Worm (Caenorhabditis elegans) whole organism, midembryonic: ENCODE results near the gene F20E11.18.

ENCODE experiments used
- T22C8.4 ChIP-seq: fragments of 200-800 bp; sonication (Bioruptor generic); IDR thresholded peaks from 2 replicates; pipeline ENCODE4 v1.3.6; 2022; ENCODE audit warnings: missing genetic modification characterization, missing compliant biosample characterization
- cog-1 ChIP-seq: sonication (generic microtip); optimal IDR thresholded peaks from 2 replicates; lab custom pipeline; 2016; ENCODE audit warnings: missing genetic modification characterization, missing compliant biosample characterization
- flt-1 ChIP-seq: fragments of 200-800 bp; sonication (Bioruptor generic); IDR thresholded peaks from 2 replicates; pipeline ENCODE4 v1.3.6; 2022; ENCODE audit warnings: missing genetic modification characterization, missing compliant biosample characterization
- klf-2 ChIP-seq: fragments of 200-800 bp; sonication (Bioruptor generic); conservative IDR thresholded peaks from 2 replicates; pipeline ENCODE4 v1.3.6; 2022; ENCODE audit warnings: missing genetic modification reagents, missing genetic modification characterization, missing compliant biosample characterization
- med-1 ChIP-seq: sonication (generic microtip); optimal IDR thresholded peaks from 2 replicates; lab custom pipeline; 2017; ENCODE audit warnings: missing genetic modification characterization, mild to moderate bottlenecking, missing compliant biosample characterization, antibody characterized with exemption, missing genetic modification reagents; ENCODE audit not compliant: insufficient read depth
- ref-1 ChIP-seq: fragments of 200-800 bp; sonication (Bioruptor generic); conservative IDR thresholded peaks from 2 replicates; pipeline ENCODE4 v1.3.6; 2022; ENCODE audit warnings: missing genetic modification reagents, missing genetic modification characterization, missing compliant biosample characterization
- tab-1 ChIP-seq: fragments of 200-800 bp; sonication (Bioruptor generic); IDR thresholded peaks from 2 replicates; pipeline ENCODE4 v1.3.6; 2022; ENCODE audit warnings: missing genetic modification characterization, missing compliant biosample characterization
- ztf-23 ChIP-seq: fragments of 200-800 bp; sonication (Bioruptor generic); IDR thresholded peaks from 2 replicates; pipeline ENCODE4 v1.3.6; 2022; ENCODE audit warnings: missing genetic modification reagents, missing genetic modification characterization, missing compliant biosample characterization
- ztf-29 ChIP-seq: fragments of 200-800 bp; sonication (Bioruptor generic); IDR thresholded peaks from 2 replicates; pipeline ENCODE4 v1.3.6; 2022; ENCODE audit warnings: missing genetic modification reagents, missing genetic modification characterization, missing compliant biosample characterization

DNA sequence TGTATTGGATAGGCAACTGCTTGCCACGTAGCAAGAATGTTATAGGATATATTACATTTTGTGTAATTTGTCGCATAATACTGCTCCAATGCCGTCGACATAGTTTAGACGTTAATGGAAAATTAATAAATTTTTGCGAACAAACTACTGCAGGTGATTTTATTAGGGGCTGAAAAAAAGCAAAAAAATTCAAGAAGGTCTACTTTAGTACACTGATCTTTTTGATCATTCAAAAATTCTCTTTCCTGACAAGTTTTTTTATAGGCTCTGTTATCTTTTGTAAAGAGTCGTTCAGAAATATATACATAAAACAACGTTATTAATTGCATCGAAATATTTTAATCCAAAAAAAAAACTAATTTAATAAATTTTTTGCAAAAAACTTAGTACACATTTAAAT is 48.7 kb upstream of the F20E11.18 start, which contains the start of gene srh-111:
- no peak for TF ChIP-seq klf-2
- no peak for TF ChIP-seq ztf-23 (GFP tag; lab: Robert Waterston, UW)
- TF ChIP-seq cog-1 (tag; lab: Kevin White, UChicago), result no peak
- TF ChIP-seq tab-1 (GFP tag; lab: Robert Waterston, UW), result no peak
- no peak for TF ChIP-seq T22C8.4 (GFP tag; lab: Robert Waterston, UW)
- no peak for TF ChIP-seq flt-1 (GFP tag; lab: Robert Waterston, UW)
- no peak for TF ChIP-seq med-1 (GFP tag; lab: Kevin White, UChicago)
- no peak for TF ChIP-seq ztf-29
- TF ChIP-seq ref-1 (GFP tag; lab: Robert Waterston, UW), result no peak
